Worm (Caenorhabditis elegans) whole organism, L2 larva: ENCODE data around the gene Y54G2A.50.

Experiments
- F13H6.1 ChIP-seq: sonication (generic microtip); optimal IDR thresholded peaks from 2 replicates; lab custom pipeline; 2016; ENCODE audit warnings: missing genetic modification characterization, missing compliant biosample characterization
- R02D3.7 ChIP-seq: fragments of 150-350 bp; optimal IDR thresholded peaks from 2 replicates; lab custom pipeline; 2014; ENCODE audit warnings: missing biosample characterization, missing genetic modification characterization
- aly-2 ChIP-seq: fragments of 150-350 bp; optimal IDR thresholded peaks from 2 replicates; lab custom pipeline; 2014; ENCODE audit warnings: missing biosample characterization, missing genetic modification characterization
- dmd-4 ChIP-seq: sonication (generic microtip); optimal IDR thresholded peaks from 2 replicates; lab custom pipeline; 2017; ENCODE audit warnings: missing biosample characterization, missing genetic modification characterization
- egl-27 ChIP-seq: sonication (generic microtip); optimal IDR thresholded peaks from 3 replicates; lab custom pipeline; 2017; ENCODE audit warnings: missing biosample characterization, missing genetic modification reagents, missing genetic modification characterization
- lin-13 ChIP-seq: fragments of 150-350 bp; optimal IDR thresholded peaks from 2 replicates; lab custom pipeline; 2014; ENCODE audit warnings: missing biosample characterization, missing genetic modification reagents, missing genetic modification characterization
- lsy-2 ChIP-seq, 2 experiments: fragments of 150-350 bp in 1 of 2; sonication (generic microtip) in 1 of 2; optimal IDR thresholded peaks; 2 replicates each; lab custom pipeline; 2014 to 2017; ENCODE audit warnings: missing biosample characterization in 2 of 2, missing genetic modification characterization in 2 of 2
- nhr-11 ChIP-seq: fragments of 150-350 bp; optimal IDR thresholded peaks from 2 replicates; lab custom pipeline; 2014; ENCODE audit warnings: missing biosample characterization, missing genetic modification characterization
- nhr-25 ChIP-seq: fragments of 150-350 bp; sonication (generic microtip); optimal IDR thresholded peaks from 3 replicates; lab custom pipeline; 2014; ENCODE audit warnings: missing biosample characterization, missing genetic modification characterization
- nhr-6 ChIP-seq: fragments of 150-350 bp; optimal IDR thresholded peaks from 2 replicates; lab custom pipeline; 2014; ENCODE audit warnings: missing biosample characterization, missing genetic modification characterization
- nhr-77 ChIP-seq: fragments of 150-350 bp; optimal IDR thresholded peaks from 2 replicates; lab custom pipeline; 2014; ENCODE audit warnings: missing biosample characterization, missing genetic modification characterization
- unc-62 ChIP-seq: fragments of 150-350 bp; optimal IDR thresholded peaks from 2 replicates; lab custom pipeline; 2014; ENCODE audit warnings: missing biosample characterization, missing genetic modification reagents, missing genetic modification characterization
- ztf-4 ChIP-seq: fragments of 150-350 bp; optimal IDR thresholded peaks from 2 replicates; lab custom pipeline; 2014; ENCODE audit warnings: missing biosample characterization, missing genetic modification characterization

- TF ChIP-seq nhr-6, result no peak
- no peak for TF ChIP-seq dmd-4 (tag; lab: Kevin White, UChicago)
- no peak for TF ChIP-seq nhr-25
- no peak for TF ChIP-seq lsy-2 (tag; optimal IDR thresholded peaks at IDR 0.05; lab: Kevin White, UChicago)
- TF ChIP-seq aly-2, result no peak
- TF ChIP-seq R02D3.7, result no peak
- TF ChIP-seq nhr-77 (tag; lab: Kevin White, UChicago), result no peak
- TF ChIP-seq F13H6.1, result no peak
- no peak for TF ChIP-seq egl-27 (tag; lab: Kevin White, UChicago)
- TF ChIP-seq lin-13, result no peak
- no peak for TF ChIP-seq ztf-4 (tag; lab: Kevin White, UChicago)
- TF ChIP-seq nhr-11 (tag; lab: Kevin White, UChicago), result no peak
- TF ChIP-seq unc-62 (GFP tag; lab: Kevin White, UChicago), result no peak
Observed at ce11 chrIV:2959798-2960197, 42.0 kb downstream of the Y54G2A.50 start, which contains the start of gene ser-6.
